Worm (Caenorhabditis elegans) whole organism, mixed stage, embryonic: ENCODE measurements around the gene acs-5.

Source experiments
- M03D4.4 ChIP-seq: sonication (generic microtip); optimal IDR thresholded peaks from 2 replicates; lab custom pipeline; 2017; ENCODE audit warnings: mild to moderate bottlenecking, missing genetic modification characterization, missing compliant biosample characterization
- bed-3 ChIP-seq: fragments of 200-800 bp; sonication (Bioruptor generic); optimal IDR thresholded peaks from 3 replicates; lab custom pipeline; 2018; ENCODE audit warnings: mild to moderate bottlenecking, missing genetic modification characterization, moderate library complexity, missing compliant biosample characterization
- blmp-1 ChIP-seq: fragments of 150-350 bp; optimal IDR thresholded peaks from 2 replicates; lab custom pipeline; 2014; ENCODE audit warnings: missing biosample characterization, missing genetic modification characterization
- ceh-39 ChIP-seq: fragments of 150-350 bp; optimal IDR thresholded peaks from 2 replicates; lab custom pipeline; 2014; ENCODE audit warnings: missing biosample characterization, missing genetic modification characterization
- ceh-43 ChIP-seq: fragments of 200-800 bp; sonication (Bioruptor generic); optimal IDR thresholded peaks from 2 replicates; lab custom pipeline; 2018; ENCODE audit warnings: mild to moderate bottlenecking, missing genetic modification characterization, moderate library complexity, missing compliant biosample characterization
- ceh-83 ChIP-seq: fragments of 200-800 bp; sonication (Bioruptor generic); optimal IDR thresholded peaks from 2 replicates; lab custom pipeline; 2018; ENCODE audit warnings: mild to moderate bottlenecking, missing genetic modification characterization, missing compliant biosample characterization
- ces-1 ChIP-seq: fragments of 150-350 bp; optimal IDR thresholded peaks from 2 replicates; lab custom pipeline; 2014; ENCODE audit warnings: missing biosample characterization, missing genetic modification reagents, missing genetic modification characterization
- cnd-1 ChIP-seq: fragments of 200-800 bp; sonication (Bioruptor generic); optimal IDR thresholded peaks from 2 replicates; lab custom pipeline; 2018; ENCODE audit warnings: mild to moderate bottlenecking, missing genetic modification characterization, missing compliant biosample characterization
- drap-1 ChIP-seq: fragments of 200-800 bp; sonication (Bioruptor generic); optimal IDR thresholded peaks from 3 replicates; lab custom pipeline; 2018; ENCODE audit warnings: mild to moderate bottlenecking, missing genetic modification characterization, missing compliant biosample characterization
- elt-1 ChIP-seq: sonication (generic microtip); optimal IDR thresholded peaks from 2 replicates; lab custom pipeline; 2017; ENCODE audit warnings: missing genetic modification characterization, mild to moderate bottlenecking, missing compliant biosample characterization, antibody characterized with exemption, moderate library complexity, borderline replicate concordance; ENCODE audit not compliant: insufficient read depth
- elt-3 ChIP-seq: fragments of 150-350 bp; optimal IDR thresholded peaks from 2 replicates; lab custom pipeline; 2014; ENCODE audit warnings: missing biosample characterization, missing genetic modification characterization
- flh-1 ChIP-seq: fragments of 200-800 bp; sonication (Bioruptor generic); optimal IDR thresholded peaks from 2 replicates; lab custom pipeline; 2018; ENCODE audit warnings: mild to moderate bottlenecking, missing genetic modification characterization, moderate library complexity, missing compliant biosample characterization
- ham-2 ChIP-seq: fragments of 200-800 bp; sonication (Bioruptor generic); optimal IDR thresholded peaks from 2 replicates; lab custom pipeline; 2018; ENCODE audit warnings: mild to moderate bottlenecking, missing genetic modification characterization, missing compliant biosample characterization
- hlh-1 ChIP-seq: fragments of 150-350 bp; optimal IDR thresholded peaks from 2 replicates; lab custom pipeline; 2014; ENCODE audit warnings: missing biosample characterization, missing genetic modification reagents, missing genetic modification characterization
- lin-13 ChIP-seq: fragments of 150-350 bp; optimal IDR thresholded peaks from 2 replicates; lab custom pipeline; 2014; ENCODE audit warnings: missing biosample characterization, missing genetic modification characterization
- lin-32 ChIP-seq: fragments of 200-800 bp; sonication (Bioruptor generic); optimal IDR thresholded peaks from 2 replicates; lab custom pipeline; 2018; ENCODE audit warnings: mild to moderate bottlenecking, missing genetic modification characterization, missing compliant biosample characterization
- lsy-2 ChIP-seq: fragments of 150-350 bp; optimal IDR thresholded peaks from 2 replicates; lab custom pipeline; 2014; ENCODE audit warnings: missing biosample characterization, missing genetic modification characterization
- mab-5 ChIP-seq: fragments of 150-350 bp; optimal IDR thresholded peaks from 2 replicates; lab custom pipeline; 2014; ENCODE audit warnings: missing biosample characterization, missing genetic modification characterization
- mep-1 ChIP-seq: fragments of 150-350 bp; optimal IDR thresholded peaks from 2 replicates; lab custom pipeline; 2017; ENCODE audit warnings: missing biosample characterization, missing genetic modification reagents, missing genetic modification characterization, inconsistent platforms
- mls-2 ChIP-seq: sonication (generic microtip); optimal IDR thresholded peaks from 2 replicates; lab custom pipeline; 2016; ENCODE audit warnings: mild to moderate bottlenecking, missing genetic modification characterization, moderate library complexity, missing compliant biosample characterization
- nhr-2 ChIP-seq: fragments of 150-350 bp; optimal IDR thresholded peaks from 2 replicates; lab custom pipeline; 2014; ENCODE audit warnings: missing biosample characterization, missing genetic modification characterization
- nhr-237 ChIP-seq: fragments of 150-350 bp; optimal IDR thresholded peaks from 2 replicates; lab custom pipeline; 2014; ENCODE audit warnings: missing biosample characterization, missing genetic modification characterization
- nhr-28 ChIP-seq: fragments of 150-350 bp; optimal IDR thresholded peaks from 2 replicates; lab custom pipeline; 2014; ENCODE audit warnings: missing biosample characterization, missing genetic modification characterization
- nhr-76 ChIP-seq: sonication (generic microtip); optimal IDR thresholded peaks from 2 replicates; lab custom pipeline; 2017; ENCODE audit warnings: missing biosample characterization, missing genetic modification characterization
- pha-4 ChIP-seq: fragments of 150-350 bp; optimal IDR thresholded peaks from 2 replicates; lab custom pipeline; 2018; ENCODE audit warnings: missing biosample characterization, missing genetic modification reagents, missing genetic modification characterization
- sem-2 ChIP-seq: fragments of 200-800 bp; sonication (Bioruptor generic); optimal IDR thresholded peaks from 2 replicates; lab custom pipeline; 2018; ENCODE audit warnings: mild to moderate bottlenecking, missing genetic modification characterization, missing compliant biosample characterization
- snpc-4 ChIP-seq: fragments of 150-350 bp; optimal IDR thresholded peaks from 2 replicates; lab custom pipeline; 2014; ENCODE audit warnings: missing biosample characterization, missing genetic modification characterization
- sptf-1 ChIP-seq: sonication (generic microtip); optimal IDR thresholded peaks from 2 replicates; lab custom pipeline; 2017; ENCODE audit warnings: mild to moderate bottlenecking, missing genetic modification characterization, moderate library complexity, missing compliant biosample characterization
- tbx-8 ChIP-seq: fragments of 200-800 bp; sonication (Bioruptor generic); optimal IDR thresholded peaks from 2 replicates; lab custom pipeline; 2018; ENCODE audit warnings: mild to moderate bottlenecking, missing genetic modification characterization, moderate library complexity, missing compliant biosample characterization
- unc-120 ChIP-seq: sonication (generic microtip); optimal IDR thresholded peaks from 2 replicates; lab custom pipeline; 2017; ENCODE audit warnings: missing genetic modification characterization, missing compliant biosample characterization; ENCODE audit not compliant: poor library complexity, severe bottlenecking
- unc-39 ChIP-seq: fragments of 150-350 bp; optimal IDR thresholded peaks from 2 replicates; lab custom pipeline; 2014; ENCODE audit warnings: missing biosample characterization, missing genetic modification characterization
- unc-62 ChIP-seq: fragments of 150-350 bp; optimal IDR thresholded peaks from 2 replicates; lab custom pipeline; 2014; ENCODE audit warnings: missing biosample characterization, missing genetic modification reagents, missing genetic modification characterization
- zip-8 ChIP-seq: fragments of 150-350 bp; optimal IDR thresholded peaks from 2 replicates; lab custom pipeline; 2014; ENCODE audit warnings: missing biosample characterization, missing genetic modification characterization
- ztf-11 ChIP-seq: fragments of 150-350 bp; optimal IDR thresholded peaks from 2 replicates; lab custom pipeline; 2014; ENCODE audit warnings: missing biosample characterization, missing genetic modification characterization

The acs-5 gene

ce11 chrIII:13556039-13556438, 12.7 kb upstream of the acs-5 start:
- TF ChIP-seq lin-13 (tag; lab: Kevin White, UChicago) = no peak
- no peak for TF ChIP-seq tbx-8 (GFP tag; lab: Kevin White, UChicago)
- TF ChIP-seq ces-1 (GFP tag; lab: Kevin White, UChicago) = no peak
- TF ChIP-seq blmp-1 = no peak
- no peak for TF ChIP-seq pha-4 (tag; lab: Kevin White, UChicago)
- no peak for TF ChIP-seq sptf-1
- TF ChIP-seq mab-5 (tag; lab: Kevin White, UChicago) = no peak
- no peak for TF ChIP-seq bed-3 (GFP tag; lab: Kevin White, UChicago)
- TF ChIP-seq unc-62 (GFP tag; lab: Kevin White, UChicago) = no peak
- TF ChIP-seq ztf-11 (tag; lab: Kevin White, UChicago) = no peak
- no peak for TF ChIP-seq zip-8
- no peak for TF ChIP-seq elt-3
- TF ChIP-seq nhr-2 (tag; lab: Kevin White, UChicago) = no peak
- TF ChIP-seq cnd-1 (tag; lab: Kevin White, UChicago) = no peak
- TF ChIP-seq ham-2 (GFP tag; lab: Kevin White, UChicago) = no peak
- TF ChIP-seq nhr-28 (tag; lab: Kevin White, UChicago) = no peak
- TF ChIP-seq lin-32 (GFP tag; lab: Kevin White, UChicago) = no peak
- no peak for TF ChIP-seq mep-1 (tag; lab: Kevin White, UChicago)
- no peak for TF ChIP-seq ceh-39 (tag; lab: Kevin White, UChicago)
- TF ChIP-seq, all 35 proteins: peak for 0

DNA sequence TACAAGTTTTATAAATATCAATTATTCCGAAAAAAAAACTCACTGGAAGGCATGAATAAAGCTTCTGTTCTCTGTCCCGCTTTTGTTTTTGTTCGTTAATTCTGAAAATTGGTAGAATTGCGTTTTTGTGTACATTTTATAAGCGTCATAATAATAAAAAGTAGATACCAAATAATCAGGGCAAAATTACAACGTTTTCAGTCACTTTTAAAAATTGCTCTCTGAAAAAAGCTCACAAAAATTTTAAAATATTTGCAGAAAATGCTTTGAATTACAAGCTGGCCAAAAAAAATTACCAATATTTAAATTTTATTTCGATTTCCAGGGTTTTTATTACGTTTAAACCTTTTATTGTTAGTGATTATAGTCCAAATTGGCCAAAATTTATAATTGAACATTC, 11.9 kb upstream of the acs-5 start, which contains the start of gene scav-2:
Gene scav-2 (minus strand): TSS at position 101 of the 400 bp plus-strand sequence.
- TF ChIP-seq lin-13 (tag; lab: Kevin White, UChicago) (no peak), flh-1 (GFP tag; lab: Kevin White, UChicago) (no peak), pha-4 (tag; lab: Kevin White, UChicago) (no peak), elt-1 (tag; lab: Kevin White, UChicago) (no peak), bed-3 (GFP tag; lab: Kevin White, UChicago) (no peak), ztf-11 (tag; lab: Kevin White, UChicago) (no peak), tbx-8 (GFP tag; lab: Kevin White, UChicago) (no peak), lin-32 (GFP tag; lab: Kevin White, UChicago) (no peak), nhr-2 (tag; lab: Kevin White, UChicago) (no peak), mab-5 (tag; lab: Kevin White, UChicago) (no peak), snpc-4 (tag; lab: Kevin White, UChicago) (no peak), ceh-83 (GFP tag; lab: Kevin White, UChicago) (no peak), nhr-237 (no peak), mls-2 (no peak), cnd-1 (tag; lab: Kevin White, UChicago) (no peak), mep-1 (tag; lab: Kevin White, UChicago) (no peak), sptf-1 (no peak), elt-3 (no peak), unc-39 (tag; lab: Kevin White, UChicago) (no peak), zip-8 (no peak)

DNA sequence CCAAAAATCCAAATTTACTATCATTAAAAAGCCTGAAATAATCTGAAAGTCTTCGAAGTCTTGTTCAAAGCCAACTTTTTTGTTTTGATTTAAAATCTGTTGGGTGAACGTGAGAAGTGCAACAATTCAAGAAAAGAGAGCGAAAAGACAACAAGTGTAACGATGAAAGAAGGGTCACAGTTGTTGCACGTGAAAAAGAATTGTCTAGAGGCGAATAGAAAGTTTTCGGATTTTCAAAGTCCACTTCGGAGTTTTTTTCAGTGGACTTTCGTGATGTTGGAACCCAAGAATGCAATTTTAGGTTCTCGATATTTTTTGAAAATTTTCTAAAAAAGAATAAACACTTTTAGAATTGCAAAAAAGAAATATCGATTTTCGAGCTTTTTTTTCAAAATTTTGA, 6.6 kb upstream of the acs-5 start:
- TF ChIP-seq blmp-1 (no peak), hlh-1 (tag; lab: Kevin White, UChicago) (peak; percentile 56)

- TF ChIP-seq unc-62 (GFP tag; lab: Kevin White, UChicago) (peak; percentile 94), lin-13 (tag; lab: Kevin White, UChicago) (no peak), lsy-2 (tag; lab: Kevin White, UChicago) (no peak), ceh-43 (GFP tag; lab: Kevin White, UChicago) (no peak), ces-1 (GFP tag; lab: Kevin White, UChicago) (peak; percentile 29), lin-32 (GFP tag; lab: Kevin White, UChicago) (no peak), M03D4.4 (tag; lab: Kevin White, UChicago) (no peak), unc-120 (tag; lab: Kevin White, UChicago) (peak; percentile 8), mab-5 (tag; lab: Kevin White, UChicago) (no peak)
Observed at ce11 chrIII:13548982-13549381, 5.6 kb upstream of the acs-5 start, which contains the start of gene mmad-1. Gene mmad-1, minus strand, starts transcription at chrIII:13549005.

- TF ChIP-seq blmp-1 = no peak
- no peak for TF ChIP-seq unc-39 (tag; lab: Kevin White, UChicago)
- TF ChIP-seq snpc-4 (tag; lab: Kevin White, UChicago) = no peak
- TF ChIP-seq mep-1 (tag; lab: Kevin White, UChicago) = no peak
- TF ChIP-seq nhr-76 (tag; lab: Kevin White, UChicago) = no peak
- no peak for TF ChIP-seq drap-1 (GFP tag; lab: Kevin White, UChicago)
- TF ChIP-seq mab-5 (tag; lab: Kevin White, UChicago) = no peak
- no peak for TF ChIP-seq lsy-2 (tag; lab: Kevin White, UChicago)
- TF ChIP-seq mls-2 = no peak
- TF ChIP-seq sptf-1 = no peak
- TF ChIP-seq pha-4 (tag; lab: Kevin White, UChicago) = no peak
- TF ChIP-seq sem-2 (GFP tag; lab: Kevin White, UChicago) = no peak
- no peak for TF ChIP-seq elt-1 (tag; lab: Kevin White, UChicago)
Observed at ce11 chrIII:13546537-13546936, 3.2 kb upstream of the acs-5 start, which contains the start of gene Y76A2B.4. Gene Y76A2B.4, minus strand, starts transcription at chrIII:13546777.
